Fruit fly (Drosophila melanogaster) whole organism: ENCODE results near the gene CG2186.

Experiments
- CG8478 ChIP-seq: fragments of >200 bp; optimal IDR thresholded peaks from 2 replicates; lab custom pipeline; 2018; ENCODE audit warnings: inconsistent platforms
- Dll ChIP-seq: fragments of >200 bp; optimal IDR thresholded peaks from 2 replicates; lab custom pipeline; 2017
- EcR ChIP-seq, 2 experiments: fragments of >200 bp; optimal IDR thresholded peaks; 2 replicates each; lab custom pipeline; 2017; ENCODE audit warnings: missing biosample characterization in 2 of 2, missing genetic modification characterization in 2 of 2, missing genetic modification reagents in 2 of 2
- pan ChIP-seq: fragments of >200 bp; optimal IDR thresholded peaks from 2 replicates; lab custom pipeline; 2017
- psq ChIP-seq: fragments of >200 bp; optimal IDR thresholded peaks from 2 replicates; lab custom pipeline; 2017
- usp ChIP-seq: fragments of >200 bp; optimal IDR thresholded peaks from 2 replicates; lab custom pipeline; 2017; ENCODE audit warnings: missing biosample characterization, missing genetic modification characterization, mixed read lengths

The CG2186 gene

DNA sequence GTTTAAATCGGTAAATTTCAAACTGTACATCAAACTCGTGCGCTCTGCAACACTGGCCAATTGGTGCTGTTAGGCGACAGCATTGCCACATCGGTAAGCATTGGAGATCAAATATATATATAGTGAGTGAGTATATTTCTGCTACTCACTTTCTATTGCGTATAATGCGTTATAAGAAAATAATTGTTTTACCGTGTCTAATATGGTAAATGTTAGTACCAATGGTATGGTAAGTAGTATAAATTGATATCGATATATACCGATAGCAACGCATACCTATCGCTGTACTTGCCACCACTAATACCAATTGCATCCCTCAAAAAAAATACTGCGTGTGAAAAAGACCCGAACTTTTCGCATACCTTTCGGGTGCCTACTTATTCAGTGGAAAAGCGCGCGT is at the start of gene CG2186, which contains the start of gene sofe:
Gene CG2186 (plus strand): TSS at position 280 of the 400 bp plus-strand sequence.
Gene sofe (minus strand): TSS at position 38 of the 400 bp plus-strand sequence.
- no peak for TF ChIP-seq Dll (lab: Kevin White, UChicago)
- no peak for TF ChIP-seq EcR (GFP tag; optimal IDR thresholded peaks at IDR 0.05; lab: Kevin White, UChicago)
- no peak for TF ChIP-seq psq
- no peak for TF ChIP-seq usp (GFP tag; lab: Kevin White, UChicago)
- no peak for TF ChIP-seq pan (lab: Kevin White, UChicago)

DNA sequence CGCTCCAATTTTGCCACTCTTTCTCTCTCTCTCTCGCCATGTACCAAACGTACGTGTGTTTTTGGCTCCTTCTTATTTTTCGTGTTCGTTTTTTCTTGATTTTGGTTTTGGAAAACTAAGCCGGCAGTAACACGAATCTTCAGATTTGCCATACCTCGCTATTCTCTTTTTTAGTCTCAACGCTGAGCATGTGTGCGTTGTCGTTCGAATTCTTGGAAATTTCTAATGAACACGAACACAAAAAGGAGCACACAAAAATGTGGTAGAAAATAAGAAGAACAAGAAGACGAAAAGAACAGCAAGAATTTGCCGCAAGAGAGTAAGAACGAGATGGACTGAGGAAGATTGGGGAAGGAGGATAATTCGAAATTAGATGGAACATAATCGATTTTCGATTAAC is 48.8 kb upstream of the CG2186 start:
- TF ChIP-seq EcR (GFP tag; optimal IDR thresholded peaks at IDR 0.05; lab: Kevin White, UChicago) (no peak), CG8478 (lab: Kevin White, UChicago) (no peak), pan (lab: Kevin White, UChicago) (no peak), Dll (lab: Kevin White, UChicago) (no peak), usp (GFP tag; lab: Kevin White, UChicago) (no peak), psq (no peak)

DNA sequence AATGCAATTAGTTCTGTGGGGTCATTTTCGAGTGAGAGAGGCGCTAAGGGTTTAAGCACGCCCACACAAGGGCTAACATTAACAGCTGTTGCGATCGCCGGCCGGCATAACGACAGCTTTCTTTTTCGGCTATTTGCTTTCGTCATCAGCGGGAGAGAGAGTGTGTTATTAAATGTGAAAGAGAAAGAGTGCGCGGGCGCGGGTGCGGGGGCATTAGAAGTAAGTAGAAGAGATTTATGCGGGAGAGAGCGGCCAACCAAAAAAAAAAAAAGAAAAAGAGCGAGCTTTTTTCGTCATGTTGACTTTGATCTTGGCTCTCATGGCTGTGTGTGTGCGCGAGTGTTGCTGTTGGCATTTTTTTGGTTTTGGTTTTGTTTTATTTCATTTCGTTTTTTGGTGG is 43.3 kb upstream of the CG2186 start:
- TF ChIP-seq CG8478 (lab: Kevin White, UChicago): no peak
- TF ChIP-seq psq: no peak
- no peak for TF ChIP-seq usp (GFP tag; lab: Kevin White, UChicago)
- no peak for TF ChIP-seq pan (lab: Kevin White, UChicago)
- TF ChIP-seq EcR (GFP tag; optimal IDR thresholded peaks at IDR 0.05; lab: Kevin White, UChicago): no peak
- TF ChIP-seq Dll (lab: Kevin White, UChicago): peak; percentile 27

DNA sequence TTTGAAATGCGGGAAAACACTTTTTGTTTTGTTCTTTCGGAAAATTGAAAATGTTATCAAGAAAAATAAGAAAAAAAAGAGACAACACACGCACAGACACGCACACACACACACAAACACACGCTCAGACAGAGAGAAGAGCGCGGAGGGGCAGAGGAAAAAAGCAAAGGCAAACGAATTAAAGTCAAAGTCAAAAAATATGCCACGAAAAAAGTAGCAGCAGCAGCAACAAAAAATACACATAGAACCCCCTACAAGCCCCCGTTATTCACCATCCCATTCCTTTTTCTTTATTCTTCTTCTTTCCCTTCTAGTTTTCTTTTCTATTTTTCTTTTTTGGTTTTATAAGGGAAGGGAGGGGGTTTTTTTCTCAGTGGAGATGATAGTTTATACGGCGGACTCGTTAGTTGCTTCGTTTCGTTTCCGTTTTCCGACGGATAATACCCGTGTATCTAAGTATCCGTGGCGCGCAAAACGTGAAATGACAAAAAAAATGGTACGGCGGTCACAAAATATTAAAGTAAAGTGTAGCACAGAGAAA is 42.6 kb upstream of the CG2186 start:
- TF ChIP-seq CG8478 (lab: Kevin White, UChicago): no peak
- TF ChIP-seq usp (GFP tag; lab: Kevin White, UChicago): no peak
- no peak for TF ChIP-seq Dll (lab: Kevin White, UChicago)
- TF ChIP-seq EcR (GFP tag; optimal IDR thresholded peaks at IDR 0.05; lab: Kevin White, UChicago): no peak
- no peak for TF ChIP-seq psq
- no peak for TF ChIP-seq pan (lab: Kevin White, UChicago)

DNA sequence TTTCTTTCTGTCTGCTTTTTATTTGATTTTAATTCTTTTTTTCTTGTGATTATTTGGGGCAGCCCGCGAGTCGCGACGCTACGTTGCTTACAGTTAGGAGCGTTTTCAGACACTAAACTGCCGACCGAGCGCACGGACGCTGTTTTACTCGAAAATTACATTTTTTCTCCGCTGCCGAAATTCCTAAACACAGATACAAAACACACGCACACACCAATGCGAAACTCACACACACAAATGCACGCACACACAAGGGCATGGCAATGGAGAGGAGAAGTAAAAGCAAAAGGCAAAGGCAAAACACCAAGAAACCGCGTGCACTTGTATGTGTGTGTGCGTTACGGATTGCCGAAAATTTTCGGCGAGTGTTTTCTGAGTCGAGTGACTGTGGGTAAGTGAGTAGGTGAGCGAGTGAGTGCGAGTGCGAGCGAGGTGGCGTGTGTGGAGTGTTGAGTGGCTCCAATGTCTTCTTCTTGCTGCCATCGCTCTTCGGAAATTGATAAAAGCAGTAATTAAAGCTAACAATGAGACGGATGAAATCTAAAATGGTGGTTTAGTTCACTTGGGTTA is 41.9 kb upstream of the CG2186 start:
- no peak for TF ChIP-seq usp (GFP tag; lab: Kevin White, UChicago)
- TF ChIP-seq pan (lab: Kevin White, UChicago): no peak
- TF ChIP-seq CG8478 (lab: Kevin White, UChicago): peak; percentile 14
- TF ChIP-seq EcR (GFP tag; optimal IDR thresholded peaks at IDR 0.05; lab: Kevin White, UChicago): no peak
- TF ChIP-seq psq: no peak
- TF ChIP-seq Dll (lab: Kevin White, UChicago): peak; percentile 36

DNA sequence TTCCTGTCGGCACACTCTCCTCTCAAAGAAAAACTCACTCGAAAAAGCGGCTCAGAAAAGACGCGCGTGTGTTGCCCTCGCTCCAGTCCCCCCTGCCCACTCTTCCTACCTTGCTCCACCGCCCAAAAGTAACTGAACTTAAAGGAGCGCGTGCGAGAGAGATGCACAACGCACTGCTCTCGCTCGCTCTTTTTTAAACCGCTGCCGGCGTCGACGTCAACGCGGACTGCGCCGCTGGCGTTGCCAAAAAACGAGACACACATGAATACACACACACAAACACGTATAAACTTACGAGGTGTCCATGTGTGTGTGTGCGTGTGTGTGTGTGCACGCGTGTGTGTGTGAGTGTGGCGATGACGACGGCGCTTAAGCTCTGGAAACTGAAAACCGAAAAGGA is 40.6 kb upstream of the CG2186 start:
- TF ChIP-seq CG8478 (lab: Kevin White, UChicago) (peak; percentile 8), usp (GFP tag; lab: Kevin White, UChicago) (no peak)

DNA sequence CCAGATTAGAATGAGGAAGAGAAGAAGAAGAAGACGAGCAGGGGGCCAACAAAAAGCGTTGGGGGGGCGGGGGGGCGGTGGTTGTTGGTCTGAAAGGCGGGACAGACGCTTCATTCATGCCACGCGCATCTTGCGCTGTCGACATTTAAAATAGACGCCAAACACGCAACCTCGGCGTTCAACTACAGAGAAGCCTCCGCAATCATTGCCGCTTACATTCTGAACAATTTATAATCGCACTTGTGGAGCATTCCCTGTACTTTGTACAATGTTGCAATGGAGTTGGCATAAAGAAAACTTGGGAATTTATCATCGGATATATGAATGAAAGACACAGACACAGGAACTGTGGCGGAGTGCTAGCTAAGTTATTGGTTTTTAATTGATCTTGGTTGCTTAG is 36.7 kb upstream of the CG2186 start:
- TF ChIP-seq Dll (lab: Kevin White, UChicago) (no peak), psq (no peak), EcR (GFP tag; optimal IDR thresholded peaks at IDR 0.05; lab: Kevin White, UChicago) (no peak), pan (lab: Kevin White, UChicago) (no peak), usp (GFP tag; lab: Kevin White, UChicago) (no peak), CG8478 (lab: Kevin White, UChicago) (no peak)

DNA sequence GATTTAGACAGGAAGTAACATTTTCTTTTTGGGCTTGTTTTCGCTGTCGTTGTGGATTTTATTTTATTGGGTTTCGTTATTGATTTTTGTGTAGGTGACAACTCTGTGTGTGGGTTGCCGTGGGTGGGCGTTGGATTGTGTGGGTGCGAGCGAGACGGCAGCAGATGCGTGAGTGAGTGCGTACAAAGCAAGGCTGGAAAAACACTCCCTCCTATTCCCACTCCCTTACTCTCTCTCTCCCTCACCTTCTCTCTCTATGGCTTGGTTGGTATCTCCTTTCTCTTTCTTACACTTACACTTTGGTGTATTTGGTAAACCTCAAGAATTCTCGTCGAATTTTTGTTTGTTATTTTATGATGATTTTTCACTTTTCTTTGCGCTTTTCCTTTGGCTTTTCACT is 35.4 kb upstream of the CG2186 start:
- TF ChIP-seq psq: no peak
- no peak for TF ChIP-seq CG8478 (lab: Kevin White, UChicago)
- TF ChIP-seq pan (lab: Kevin White, UChicago): no peak
- TF ChIP-seq usp (GFP tag; lab: Kevin White, UChicago): no peak
- TF ChIP-seq EcR (GFP tag; optimal IDR thresholded peaks at IDR 0.05; lab: Kevin White, UChicago): no peak
- no peak for TF ChIP-seq Dll (lab: Kevin White, UChicago)

DNA sequence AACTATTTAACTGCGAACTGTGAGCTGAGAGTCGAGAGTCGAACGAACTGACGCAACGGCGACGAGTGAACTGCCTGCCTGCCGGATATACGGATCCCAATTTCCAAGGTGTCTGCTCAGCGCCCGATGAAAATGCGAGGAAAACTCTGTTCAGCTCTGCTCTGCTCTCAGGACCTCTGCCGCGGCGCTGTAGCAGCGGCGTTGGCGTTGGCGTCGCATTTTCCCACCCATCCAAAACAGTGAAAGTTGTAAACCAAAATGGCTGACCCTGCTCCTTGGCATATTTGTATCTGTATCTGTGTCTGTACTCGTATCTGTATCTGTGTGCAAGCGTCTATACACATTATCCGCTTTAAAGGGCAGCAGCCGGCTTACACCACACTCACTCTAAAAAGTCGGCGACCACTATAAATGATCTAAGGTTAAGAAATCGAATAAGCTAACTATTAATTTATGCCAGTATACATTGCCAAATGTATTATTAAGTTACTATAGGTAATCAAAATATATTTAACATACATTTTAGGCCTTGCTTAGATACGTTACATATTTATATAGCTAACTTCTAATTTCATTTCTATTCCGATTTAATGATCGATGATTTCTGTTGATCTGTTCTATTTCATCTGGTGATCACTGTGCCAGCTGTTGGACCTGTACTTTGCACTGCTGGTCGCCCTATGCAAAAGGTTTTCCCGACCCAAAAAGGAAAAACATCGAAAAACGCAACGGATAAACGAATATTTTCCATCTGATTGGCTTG is 34.6 kb upstream of the CG2186 start:
- no peak for TF ChIP-seq CG8478 (lab: Kevin White, UChicago)
- TF ChIP-seq psq: no peak
- no peak for TF ChIP-seq pan (lab: Kevin White, UChicago)

DNA sequence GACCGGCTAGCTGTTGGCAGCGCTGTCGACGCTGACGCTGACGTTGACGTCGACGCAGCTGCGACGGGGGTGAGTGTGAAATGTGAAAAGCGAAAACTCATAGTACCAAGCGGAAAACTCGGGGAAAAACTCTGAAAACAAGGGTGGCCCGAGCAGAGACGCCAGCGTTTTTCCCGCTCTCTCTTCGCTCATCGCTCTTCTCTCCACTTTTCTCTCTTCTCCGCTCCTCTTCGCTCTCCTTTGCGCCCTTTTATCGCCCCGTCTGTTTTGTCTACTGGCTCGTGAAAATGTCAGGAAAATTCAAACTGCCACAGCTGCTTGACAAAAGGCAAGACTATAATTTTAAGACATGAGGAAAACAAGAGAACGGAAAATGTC is 34.0 kb upstream of the CG2186 start:
- TF ChIP-seq usp (GFP tag; lab: Kevin White, UChicago): no peak
- no peak for TF ChIP-seq psq
- no peak for TF ChIP-seq Dll (lab: Kevin White, UChicago)
- no peak for TF ChIP-seq pan (lab: Kevin White, UChicago)
- no peak for TF ChIP-seq CG8478 (lab: Kevin White, UChicago)
- TF ChIP-seq EcR (GFP tag; optimal IDR thresholded peaks at IDR 0.05; lab: Kevin White, UChicago): no peak

DNA sequence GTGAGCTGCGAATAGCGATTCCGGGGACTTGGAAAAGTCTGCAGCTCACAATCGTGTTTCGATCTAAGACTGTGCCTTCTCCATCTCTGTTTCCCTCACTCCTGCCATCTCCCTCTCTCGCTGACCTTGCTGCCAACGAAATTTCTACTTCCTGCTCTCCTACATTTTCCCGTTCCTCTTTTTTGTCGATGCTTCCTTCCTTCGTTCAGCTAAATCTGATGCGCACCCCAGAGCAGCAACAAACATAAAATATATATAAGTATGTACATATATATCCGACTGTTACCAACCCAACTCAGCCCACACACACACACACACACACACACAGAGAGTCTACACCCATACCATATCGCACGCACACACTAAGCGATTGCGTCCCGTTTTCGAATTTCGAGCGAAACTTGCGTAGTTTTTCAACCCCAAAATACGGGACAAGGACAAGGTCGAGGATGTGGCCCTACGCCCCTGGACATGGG is 33.2 kb upstream of the CG2186 start, which contains the start of gene Imp:
Gene Imp (minus strand): TSS at position 51 of the 476 bp plus-strand sequence.
- TF ChIP-seq usp (GFP tag; lab: Kevin White, UChicago) (no peak), pan (lab: Kevin White, UChicago) (no peak), EcR (GFP tag; optimal IDR thresholded peaks at IDR 0.05; lab: Kevin White, UChicago) (no peak), CG8478 (lab: Kevin White, UChicago) (no peak), Dll (lab: Kevin White, UChicago) (no peak), psq (no peak)
